Fruit fly (Drosophila melanogaster) whole organism, prepupa: ENCODE results near the gene CG8292.

Source experiments
- CG10631 ChIP-seq: fragments of 200-800 bp; sonication (Bioruptor generic); optimal IDR thresholded peaks from 2 replicates; lab custom pipeline; 2016; ENCODE audit warnings: missing biosample characterization, missing genetic modification characterization
- CG10669 ChIP-seq: fragments of 200-800 bp; sonication (Bioruptor generic); optimal IDR thresholded peaks from 3 replicates; lab custom pipeline; 2018; ENCODE audit warnings: missing biosample characterization, mild to moderate bottlenecking, missing genetic modification characterization, moderate library complexity
- CG11902 ChIP-seq: fragments of 200-800 bp; sonication (Bioruptor generic); optimal IDR thresholded peaks from 3 replicates; lab custom pipeline; 2016; ENCODE audit warnings: missing biosample characterization, missing genetic modification characterization
- CG1621 ChIP-seq: fragments of 200-800 bp; sonication (Bioruptor generic); optimal IDR thresholded peaks from 3 replicates; lab custom pipeline; 2018; ENCODE audit warnings: missing biosample characterization, mild to moderate bottlenecking, missing genetic modification characterization
- CG3032 ChIP-seq: fragments of 200-800 bp; optimal IDR thresholded peaks from 2 replicates; lab custom pipeline; 2019; ENCODE audit warnings: missing biosample characterization, mild to moderate bottlenecking, missing genetic modification characterization, moderate library complexity
- CG31627 ChIP-seq: fragments of 200-800 bp; sonication (Bioruptor generic); optimal IDR thresholded peaks from 3 replicates; lab custom pipeline; 2016; ENCODE audit warnings: missing biosample characterization, missing genetic modification characterization
- CG32006 ChIP-seq: fragments of 200-800 bp; sonication (Bioruptor generic); optimal IDR thresholded peaks from 3 replicates; lab custom pipeline; 2017; ENCODE audit warnings: missing biosample characterization, mild to moderate bottlenecking, missing genetic modification characterization
- CG34406 ChIP-seq: fragments of 200-800 bp; sonication (Bioruptor generic); optimal IDR thresholded peaks from 3 replicates; lab custom pipeline; 2016; ENCODE audit warnings: missing biosample characterization, missing genetic modification characterization
- CG6163 ChIP-seq: fragments of 200-800 bp; sonication (Bioruptor generic); IDR thresholded peaks from 3 replicates; pipeline ENCODE4 v1.3.6; 2022; ENCODE audit warnings: missing biosample characterization, missing genetic modification characterization
- CG6276 ChIP-seq: fragments of 200-800 bp; sonication (Bioruptor generic); optimal IDR thresholded peaks from 2 replicates; lab custom pipeline; 2017; ENCODE audit warnings: missing biosample characterization, mild to moderate bottlenecking, missing genetic modification characterization
- CG6808 ChIP-seq: fragments of 200-800 bp; sonication (Bioruptor generic); optimal IDR thresholded peaks from 3 replicates; lab custom pipeline; 2017; ENCODE audit warnings: missing biosample characterization, missing genetic modification characterization, mild to moderate bottlenecking, moderate library complexity, missing genetic modification reagents
- CG8119 ChIP-seq: fragments of 200-800 bp; sonication (Bioruptor generic); IDR thresholded peaks from 3 replicates; pipeline ENCODE4 v1.3.6; 2022; ENCODE audit warnings: missing biosample characterization, missing genetic modification characterization
- CG8319 ChIP-seq: fragments of 200-800 bp; sonication (Bioruptor generic); optimal IDR thresholded peaks from 3 replicates; lab custom pipeline; 2016; ENCODE audit warnings: missing biosample characterization, missing genetic modification characterization
- CG8632 ChIP-seq: fragments of 200-800 bp; sonication (Bioruptor generic); optimal IDR thresholded peaks from 3 replicates; lab custom pipeline; 2016; ENCODE audit warnings: missing biosample characterization, missing genetic modification characterization
- CG9139 ChIP-seq: fragments of 200-800 bp; sonication (Bioruptor generic); optimal IDR thresholded peaks from 3 replicates; lab custom pipeline; 2017; ENCODE audit warnings: missing biosample characterization, mild to moderate bottlenecking, missing genetic modification characterization
- Ets21C ChIP-seq: fragments of 200-800 bp; sonication (Bioruptor generic); optimal IDR thresholded peaks from 3 replicates; lab custom pipeline; 2016; ENCODE audit warnings: missing biosample characterization, missing genetic modification characterization
- Ets96B ChIP-seq: fragments of 200-800 bp; optimal IDR thresholded peaks from 2 replicates; lab custom pipeline; 2019; ENCODE audit warnings: missing biosample characterization, mild to moderate bottlenecking, missing genetic modification characterization, moderate library complexity
- Hr38 ChIP-seq: sonication (Bioruptor generic); optimal IDR thresholded peaks from 2 replicates; lab custom pipeline; 2016; ENCODE audit warnings: missing biosample characterization, missing genetic modification characterization
- Hr39 ChIP-seq: fragments of 200-800 bp; sonication (Bioruptor generic); optimal IDR thresholded peaks from 2 replicates; lab custom pipeline; 2016; ENCODE audit warnings: missing biosample characterization, missing genetic modification characterization
- Lpt ChIP-seq: fragments of 200-800 bp; sonication (Bioruptor generic); optimal IDR thresholded peaks from 3 replicates; lab custom pipeline; 2016; ENCODE audit warnings: missing biosample characterization, missing genetic modification characterization
- Met ChIP-seq: fragments of 200-800 bp; sonication (Bioruptor generic); optimal IDR thresholded peaks from 3 replicates; lab custom pipeline; 2016; ENCODE audit warnings: missing biosample characterization, missing genetic modification characterization
- cyc ChIP-seq: fragments of 200-800 bp; sonication (Bioruptor generic); optimal IDR thresholded peaks from 3 replicates; lab custom pipeline; 2016; ENCODE audit warnings: missing biosample characterization, missing genetic modification characterization
- dac ChIP-seq: fragments of 200-800 bp; sonication (Bioruptor generic); optimal IDR thresholded peaks from 2 replicates; lab custom pipeline; 2017; ENCODE audit warnings: missing biosample characterization, mild to moderate bottlenecking, missing genetic modification characterization
- eg ChIP-seq: fragments of 200-800 bp; sonication (Bioruptor generic); IDR thresholded peaks from 3 replicates; pipeline ENCODE4 v1.3.6; 2022; ENCODE audit warnings: missing biosample characterization, missing genetic modification characterization
- esn ChIP-seq: fragments of 200-800 bp; sonication (Bioruptor generic); optimal IDR thresholded peaks from 2 replicates; lab custom pipeline; 2016; ENCODE audit warnings: missing biosample characterization, mild to moderate bottlenecking, missing genetic modification characterization, moderate library complexity
- fd59A ChIP-seq: fragments of 200-800 bp; sonication (Bioruptor generic); optimal IDR thresholded peaks from 2 replicates; lab custom pipeline; 2017; ENCODE audit warnings: missing biosample characterization, mild to moderate bottlenecking, missing genetic modification characterization, missing genetic modification reagents
- fd85E ChIP-seq: fragments of 200-800 bp; sonication (Bioruptor generic); optimal IDR thresholded peaks from 3 replicates; lab custom pipeline; 2016; ENCODE audit warnings: missing biosample characterization, missing genetic modification characterization
- fkh ChIP-seq: fragments of 200-800 bp; sonication (Bioruptor generic); optimal IDR thresholded peaks from 3 replicates; lab custom pipeline; 2017; ENCODE audit warnings: missing biosample characterization, mild to moderate bottlenecking, missing genetic modification characterization, moderate library complexity
- lz ChIP-seq: fragments of 200-800 bp; sonication (Bioruptor generic); optimal IDR thresholded peaks from 3 replicates; lab custom pipeline; 2016; ENCODE audit warnings: missing biosample characterization, missing genetic modification characterization
- pdm3 ChIP-seq: fragments of 200-800 bp; sonication (Bioruptor generic); optimal IDR thresholded peaks from 3 replicates; lab custom pipeline; 2016; ENCODE audit warnings: missing biosample characterization, missing genetic modification characterization
- salr ChIP-seq, 2 experiments: fragments of 200-800 bp; sonication (Bioruptor generic); optimal IDR thresholded peaks; 3 replicates each; lab custom pipeline; 2016 to 2018; ENCODE audit warnings: missing biosample characterization in 2 of 2, missing genetic modification characterization in 2 of 2, mild to moderate bottlenecking in 1 of 2
- spab ChIP-seq: fragments of 200-800 bp; sonication (Bioruptor generic); optimal IDR thresholded peaks from 2 replicates; lab custom pipeline; 2017; ENCODE audit warnings: missing biosample characterization, mild to moderate bottlenecking, missing genetic modification characterization, missing genetic modification reagents
- ss ChIP-seq, 2 experiments: fragments of 200-800 bp; sonication (Bioruptor generic); optimal IDR thresholded peaks; 2 replicates in 1 of 2; 3 replicates in 1 of 2; lab custom pipeline; 2017 to 2018; ENCODE audit warnings: mild to moderate bottlenecking in 2 of 2, missing biosample characterization in 2 of 2, missing genetic modification characterization in 2 of 2, moderate library complexity in 1 of 2
- svp ChIP-seq: fragments of 200-800 bp; sonication (Bioruptor generic); peaks from one replicate; lab custom pipeline; 2016; ENCODE audit warnings: missing biosample characterization, missing genetic modification characterization
- topi ChIP-seq: fragments of 200-800 bp; sonication (Bioruptor generic); optimal IDR thresholded peaks from 3 replicates; lab custom pipeline; 2016; ENCODE audit warnings: missing biosample characterization, missing genetic modification characterization

Gene CG8292

DNA sequence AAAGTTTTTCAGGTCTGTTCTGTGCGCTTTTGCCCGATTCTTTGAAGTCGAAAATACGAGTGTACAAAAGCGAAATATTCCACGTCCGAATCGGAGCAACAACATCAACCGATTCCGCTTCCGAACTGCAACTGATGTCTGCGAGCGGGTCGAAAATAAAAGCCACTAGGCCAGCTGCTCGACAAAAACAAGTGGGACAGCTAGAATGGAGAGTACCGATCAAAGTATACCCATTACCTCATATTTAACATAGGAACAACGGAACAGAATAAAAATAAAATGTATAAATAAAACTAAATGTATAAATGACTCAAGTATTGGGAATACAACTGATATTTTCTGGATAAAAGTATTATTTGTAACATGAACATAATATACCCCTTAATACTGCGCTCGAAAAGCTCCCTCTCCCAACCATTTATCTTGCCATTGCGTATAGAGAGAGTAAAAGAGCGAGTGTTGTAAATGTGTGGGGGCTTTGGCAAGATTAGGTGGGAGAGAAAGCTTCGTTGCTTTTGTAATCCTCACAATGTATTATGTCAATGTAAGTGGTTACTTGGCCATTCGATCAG lies 12.7 kb downstream of the CG8292 start, which contains the start of gene SLC5A11 (continued):
- TF ChIP-seq CG10669 = peak; percentile 94
- peak; percentile 70 for TF ChIP-seq dac (GFP tag; lab: Kevin White, UChicago)
- TF ChIP-seq Hr39 = peak; percentile 86
- no peak for TF ChIP-seq Ets21C
- peak; percentile 95 for TF ChIP-seq lz (GFP tag; lab: Kevin White, UChicago)
- TF ChIP-seq CG6163 (GFP tag; lab: Robert Waterston, UW) = peak; percentile 100
- peak; percentile 89 for TF ChIP-seq fd59A (GFP tag; lab: Kevin White, UChicago)
- TF ChIP-seq CG31627 = peak; percentile 76
- TF ChIP-seq CG11902 (GFP tag; lab: Kevin White, UChicago) = peak; percentile 99
- peak; percentile 92 to 99 for TF ChIP-seq salr (GFP tag; optimal IDR thresholded peaks at IDR 0.05; lab: Kevin White, UChicago)
- TF ChIP-seq fd85E (GFP tag; lab: Kevin White, UChicago) = peak; percentile 96
- TF ChIP-seq eg (GFP tag; lab: Robert Waterston, UW) = peak; percentile 99
- TF ChIP-seq CG9139 (GFP tag; lab: Kevin White, UChicago) = peak; percentile 99
- TF ChIP-seq CG3032 (tag; lab: Kevin White, UChicago) = peak; percentile 94
- peak; percentile 97 for TF ChIP-seq CG34406 (GFP tag; lab: Kevin White, UChicago)
- TF ChIP-seq CG32006 (GFP tag; lab: Kevin White, UChicago) = peak; percentile 94
- TF ChIP-seq spab (GFP tag; lab: Kevin White, UChicago) = peak; percentile 94
- TF ChIP-seq Ets96B (tag; lab: Kevin White, UChicago) = peak; percentile 79

DNA sequence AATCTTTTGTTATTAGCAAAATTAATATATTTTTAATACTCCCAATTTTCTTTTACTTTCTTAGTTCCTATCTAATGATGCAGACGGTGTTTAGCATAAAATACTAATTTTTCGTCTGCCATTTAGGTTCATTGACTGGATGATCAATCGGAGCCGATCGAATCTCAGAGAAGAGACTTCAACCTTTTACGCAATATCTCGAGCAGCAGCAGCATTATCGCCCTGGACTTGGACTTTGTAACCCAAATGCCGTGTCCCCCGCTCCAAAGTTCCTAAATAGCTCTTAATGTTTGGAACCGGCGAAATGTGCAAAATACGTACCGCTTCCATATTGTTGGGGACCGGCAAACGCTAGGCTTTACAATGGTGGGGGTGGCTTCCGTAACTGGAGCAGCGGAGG lies 13.5 kb downstream of the CG8292 start:
- TF ChIP-seq svp (peak; percentile 66), CG6808 (GFP tag; lab: Kevin White, UChicago) (peak; percentile 19), CG10631 (GFP tag; lab: Kevin White, UChicago) (no peak), CG6276 (GFP tag; lab: Kevin White, UChicago) (peak; percentile 26), cyc (no peak), ss (GFP tag; optimal IDR thresholded peaks at IDR 0.05; lab: Kevin White, UChicago) (peak in 1 of 2 experiments; percentile 35), CG1621 (no peak)

DNA sequence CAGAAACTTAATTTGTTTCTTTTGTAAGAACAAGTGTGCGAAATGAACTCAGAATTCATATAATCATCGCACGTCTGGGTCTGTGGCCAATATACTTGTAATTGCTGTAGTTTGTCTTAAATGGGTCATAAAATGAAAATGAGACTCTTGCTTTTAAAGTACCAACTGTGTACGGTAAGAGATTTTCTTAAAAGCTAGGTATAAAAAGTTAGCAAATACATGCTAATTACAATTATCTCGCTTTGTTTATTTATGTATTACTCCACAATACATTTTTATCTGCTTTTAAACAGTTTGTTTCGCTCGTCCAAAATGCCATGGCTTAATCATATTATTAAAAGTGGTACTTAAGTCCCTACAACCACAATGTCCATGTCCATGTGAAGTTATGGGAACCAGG lies 14.1 kb downstream of the CG8292 start:
- no peak for TF ChIP-seq Lpt
- TF ChIP-seq CG9139 (GFP tag; lab: Kevin White, UChicago) = no peak
- peak; percentile 3 for TF ChIP-seq fkh (GFP tag; lab: Kevin White, UChicago)
- TF ChIP-seq ss (GFP tag; optimal IDR thresholded peaks at IDR 0.05; lab: Kevin White, UChicago) = no peak

DNA sequence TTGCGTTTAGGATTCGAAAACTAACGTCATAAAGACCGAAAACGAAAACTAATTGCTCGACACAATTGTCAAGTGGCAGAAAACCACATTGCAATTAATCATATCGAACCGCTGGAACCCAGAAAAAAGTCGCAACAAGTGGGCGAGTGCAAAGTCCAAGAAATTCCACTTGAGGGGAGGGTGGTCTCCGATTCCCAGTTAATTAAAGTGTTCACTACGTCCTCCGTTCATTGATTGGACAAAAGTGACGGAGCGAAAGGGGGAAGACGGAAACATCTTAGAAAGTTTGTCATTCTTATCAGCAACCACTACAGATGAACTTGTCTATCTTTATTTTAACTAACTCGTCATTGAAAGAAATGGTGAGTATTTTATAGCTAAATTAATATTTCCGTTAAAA lies 15.2 kb downstream of the CG8292 start:
- TF ChIP-seq Met (GFP tag; lab: Kevin White, UChicago) (no peak), CG8119 (GFP tag; lab: Robert Waterston, UW) (no peak), spab (GFP tag; lab: Kevin White, UChicago) (no peak), pdm3 (GFP tag; lab: Kevin White, UChicago) (no peak)

DNA sequence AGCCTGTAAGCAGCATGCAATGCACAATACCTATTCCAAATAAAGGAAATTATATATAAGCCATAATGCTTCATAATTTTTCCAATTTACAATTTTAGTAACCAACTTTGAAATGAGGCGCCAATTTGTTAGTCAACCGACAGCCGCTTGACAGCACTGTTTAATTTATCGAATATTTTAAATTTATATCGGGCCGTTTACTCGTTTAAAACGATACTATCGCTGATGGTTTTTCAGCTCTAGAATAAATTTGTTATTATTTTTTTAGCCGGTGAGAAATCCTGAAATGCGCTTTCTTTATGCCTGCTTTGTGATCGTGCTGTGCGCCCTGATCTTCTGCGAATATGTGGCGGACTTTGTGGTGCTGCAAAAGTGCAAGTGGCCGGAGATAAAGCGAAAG lies 19.1 kb downstream of the CG8292 start, which contains the start of gene PGAP5:
Gene PGAP5, plus strand, starts transcription at position 126 of the 400 bp plus-strand sequence.
- TF ChIP-seq lz (GFP tag; lab: Kevin White, UChicago) = no peak
- TF ChIP-seq esn = peak; percentile 35
- no peak for TF ChIP-seq CG8319 (GFP tag; lab: Kevin White, UChicago)
- no peak for TF ChIP-seq Hr38 (GFP tag; lab: Kevin White, UChicago)
- peak; percentile 0 for TF ChIP-seq CG31627
- no peak for TF ChIP-seq CG8632
- TF ChIP-seq topi = no peak
